Worm (Caenorhabditis elegans) whole organism, L1 larva: ENCODE results near the gene snb-7.

Experiments used
- C04F5.9 ChIP-seq: sonication (generic microtip); optimal IDR thresholded peaks from 2 replicates; lab custom pipeline; 2016; ENCODE audit warnings: missing genetic modification characterization, missing compliant biosample characterization
- C16A3.4 ChIP-seq: fragments of 150-350 bp; optimal IDR thresholded peaks from 2 replicates; lab custom pipeline; 2014; ENCODE audit warnings: missing biosample characterization, missing genetic modification characterization
- C34B4.2 ChIP-seq: sonication (generic microtip); optimal IDR thresholded peaks from 2 replicates; lab custom pipeline; 2017; ENCODE audit warnings: mild to moderate bottlenecking, missing genetic modification characterization, missing compliant biosample characterization
- F16B12.6 ChIP-seq: fragments of 150-350 bp; optimal IDR thresholded peaks from 2 replicates; lab custom pipeline; 2014; ENCODE audit warnings: missing biosample characterization, missing genetic modification characterization
- Y116A8C.19 ChIP-seq: sonication (generic microtip); optimal IDR thresholded peaks from 2 replicates; lab custom pipeline; 2016; ENCODE audit warnings: missing compliant biosample characterization, missing genetic modification characterization, borderline replicate concordance
- aha-1 ChIP-seq: fragments of 150-350 bp; optimal IDR thresholded peaks from 2 replicates; lab custom pipeline; 2014; ENCODE audit warnings: missing biosample characterization, missing genetic modification characterization
- aly-2 ChIP-seq: fragments of 150-350 bp; optimal IDR thresholded peaks from 2 replicates; lab custom pipeline; 2014; ENCODE audit warnings: missing biosample characterization, missing genetic modification characterization
- ama-1 ChIP-seq: fragments of 150-350 bp; optimal IDR thresholded peaks from 2 replicates; lab custom pipeline; 2014
- ceh-63 ChIP-seq: fragments of 200-800 bp; sonication (Bioruptor generic); optimal IDR thresholded peaks from 2 replicates; lab custom pipeline; 2018; ENCODE audit warnings: mild to moderate bottlenecking, missing genetic modification characterization, missing compliant biosample characterization
- ceh-8 ChIP-seq: fragments of 200-800 bp; sonication (Bioruptor generic); optimal IDR thresholded peaks from 2 replicates; lab custom pipeline; 2018; ENCODE audit warnings: mild to moderate bottlenecking, missing genetic modification characterization, moderate library complexity, missing compliant biosample characterization
- ceh-88 ChIP-seq: fragments of 200-800 bp; sonication (Bioruptor generic); IDR thresholded peaks from 2 replicates; pipeline ENCODE4 v1.3.6; 2022; ENCODE audit warnings: missing genetic modification characterization, missing compliant biosample characterization
- ceh-90 ChIP-seq: sonication (generic microtip); optimal IDR thresholded peaks from 2 replicates; lab custom pipeline; 2016; ENCODE audit warnings: missing genetic modification characterization, missing compliant biosample characterization
- ces-1 ChIP-seq: fragments of 150-350 bp; optimal IDR thresholded peaks from 2 replicates; lab custom pipeline; 2014; ENCODE audit warnings: missing biosample characterization, missing genetic modification reagents, missing genetic modification characterization
- dpl-1 ChIP-seq, 3 experiments: fragments of 150-350 bp in 2 of 3; sonication (generic microtip) in 1 of 3; optimal IDR thresholded peaks; 2 replicates each; lab custom pipeline; 2014 to 2017; ENCODE audit warnings: missing biosample characterization in 3 of 3, missing genetic modification characterization in 3 of 3, missing genetic modification reagents in 3 of 3
- dsc-1 ChIP-seq: sonication (generic microtip); optimal IDR thresholded peaks from 2 replicates; lab custom pipeline; 2016; ENCODE audit warnings: mild to moderate bottlenecking, missing genetic modification characterization, missing compliant biosample characterization
- elt-2 ChIP-seq: sonication (generic microtip); optimal IDR thresholded peaks from 2 replicates; lab custom pipeline; 2016; ENCODE audit warnings: missing genetic modification characterization, mild to moderate bottlenecking, inconsistent platforms, missing compliant biosample characterization, missing genetic modification reagents
- elt-3 ChIP-seq, 6 experiments: fragments of 150-350 bp in 1 of 6; sonication (generic microtip); optimal IDR thresholded peaks; 2 replicates each; lab custom pipeline; 2017 to 2018; ENCODE audit warnings: missing biosample characterization in 6 of 6, missing genetic modification characterization in 6 of 6, inconsistent platforms in 1 of 6
- ets-5 ChIP-seq: fragments of 200-800 bp; sonication (Bioruptor generic); IDR thresholded peaks from 2 replicates; pipeline ENCODE4 v1.3.6; 2022; ENCODE audit warnings: missing genetic modification characterization, missing compliant biosample characterization
- fkh-10 ChIP-seq: sonication (generic microtip); optimal IDR thresholded peaks from 2 replicates; lab custom pipeline; 2017; ENCODE audit warnings: missing biosample characterization, missing genetic modification reagents, missing genetic modification characterization
- fkh-4 ChIP-seq: sonication (generic microtip); optimal IDR thresholded peaks from 2 replicates; lab custom pipeline; 2016; ENCODE audit warnings: missing compliant biosample characterization, missing genetic modification characterization, borderline replicate concordance
- fkh-8 ChIP-seq: sonication (generic microtip); optimal IDR thresholded peaks from 2 replicates; lab custom pipeline; 2016; ENCODE audit warnings: mild to moderate bottlenecking, missing genetic modification characterization, missing compliant biosample characterization
- fos-1 ChIP-seq: fragments of 150-350 bp; optimal IDR thresholded peaks from 2 replicates; lab custom pipeline; 2014; ENCODE audit warnings: missing biosample characterization, missing genetic modification characterization
- grh-1 ChIP-seq: fragments of 200-800 bp; sonication (Bioruptor generic); IDR thresholded peaks from 2 replicates; pipeline ENCODE4 v1.3.6; 2022; ENCODE audit warnings: missing genetic modification reagents, missing genetic modification characterization, missing compliant biosample characterization
- hlh-17 ChIP-seq: fragments of 200-800 bp; sonication (Bioruptor generic); optimal IDR thresholded peaks from 2 replicates; lab custom pipeline; 2018; ENCODE audit warnings: missing genetic modification characterization, mild to moderate bottlenecking, missing compliant biosample characterization, moderate library complexity, borderline replicate concordance
- hlh-4 ChIP-seq: sonication (generic microtip); optimal IDR thresholded peaks from 2 replicates; lab custom pipeline; 2016; ENCODE audit warnings: mild to moderate bottlenecking, missing genetic modification characterization, missing compliant biosample characterization
- jun-1 ChIP-seq: fragments of 150-350 bp; optimal IDR thresholded peaks from 2 replicates; lab custom pipeline; 2014; ENCODE audit warnings: missing biosample characterization, missing genetic modification reagents, missing genetic modification characterization
- lin-35 ChIP-seq, 2 experiments: fragments of 150-350 bp; optimal IDR thresholded peaks; 2 replicates each; lab custom pipeline; 2014; ENCODE audit warnings: missing biosample characterization in 2 of 2, missing genetic modification characterization in 2 of 2, missing genetic modification reagents in 2 of 2
- lin-39 ChIP-seq: fragments of 150-350 bp; optimal IDR thresholded peaks from 2 replicates; lab custom pipeline; 2014; ENCODE audit warnings: missing biosample characterization, missing genetic modification reagents, missing genetic modification characterization
- lir-3 ChIP-seq: sonication (generic microtip); optimal IDR thresholded peaks from 2 replicates; lab custom pipeline; 2016; ENCODE audit warnings: mild to moderate bottlenecking, missing genetic modification characterization, moderate library complexity, missing compliant biosample characterization; ENCODE audit not compliant: poor library complexity
- lsy-2 ChIP-seq, 2 experiments: fragments of 150-350 bp; optimal IDR thresholded peaks; 2 replicates each; lab custom pipeline; 2014; ENCODE audit warnings: missing biosample characterization in 2 of 2, missing genetic modification characterization in 2 of 2
- mab-9 ChIP-seq: fragments of 200-800 bp; sonication (Bioruptor generic); IDR thresholded peaks from 2 replicates; pipeline ENCODE4 v1.3.6; 2022; ENCODE audit warnings: missing genetic modification reagents, missing genetic modification characterization, missing compliant biosample characterization
- mdl-1 ChIP-seq, 2 experiments: fragments of 150-350 bp; optimal IDR thresholded peaks; 2 replicates each; lab custom pipeline; 2014 to 2017; ENCODE audit warnings: missing biosample characterization in 2 of 2, missing genetic modification characterization in 2 of 2, inconsistent platforms in 1 of 2
- mef-2 ChIP-seq: fragments of 150-350 bp; optimal IDR thresholded peaks from 2 replicates; lab custom pipeline; 2014; ENCODE audit warnings: missing biosample characterization, missing genetic modification characterization
- mep-1 ChIP-seq: fragments of 150-350 bp; optimal IDR thresholded peaks from 2 replicates; lab custom pipeline; 2014; ENCODE audit warnings: missing biosample characterization, missing genetic modification characterization
- nhr-11 ChIP-seq: fragments of 150-350 bp; optimal IDR thresholded peaks from 2 replicates; lab custom pipeline; 2014; ENCODE audit warnings: missing biosample characterization, missing genetic modification characterization
- nhr-20 ChIP-seq: sonication (generic microtip); optimal IDR thresholded peaks from 2 replicates; lab custom pipeline; 2016; ENCODE audit warnings: mild to moderate bottlenecking, missing genetic modification characterization, missing compliant biosample characterization
- nhr-237 ChIP-seq: fragments of 150-350 bp; optimal IDR thresholded peaks from 2 replicates; lab custom pipeline; 2014; ENCODE audit warnings: missing biosample characterization, missing genetic modification characterization
- nhr-47 ChIP-seq: sonication (generic microtip); optimal IDR thresholded peaks from 2 replicates; lab custom pipeline; 2016; ENCODE audit warnings: mild to moderate bottlenecking, missing genetic modification characterization, moderate library complexity, missing compliant biosample characterization
- nhr-76 ChIP-seq: sonication (generic microtip); optimal IDR thresholded peaks from 2 replicates; lab custom pipeline; 2017; ENCODE audit warnings: missing biosample characterization, missing genetic modification characterization
- nhr-90 ChIP-seq: sonication (generic microtip); optimal IDR thresholded peaks from 2 replicates; lab custom pipeline; 2016; ENCODE audit warnings: mild to moderate bottlenecking, missing genetic modification characterization, missing compliant biosample characterization; ENCODE audit not compliant: poor library complexity
- pqm-1 ChIP-seq: sonication (generic microtip); optimal IDR thresholded peaks from 3 replicates; lab custom pipeline; 2017; ENCODE audit warnings: missing biosample characterization, missing genetic modification characterization
- rnt-1 ChIP-seq: sonication (generic microtip); optimal IDR thresholded peaks from 2 replicates; lab custom pipeline; 2016; ENCODE audit warnings: mild to moderate bottlenecking, missing genetic modification characterization, moderate library complexity, missing compliant biosample characterization
- skn-1 ChIP-seq: fragments of 150-350 bp; optimal IDR thresholded peaks from 2 replicates; lab custom pipeline; 2014; ENCODE audit warnings: missing biosample characterization, missing genetic modification characterization
- snpc-4 ChIP-seq: fragments of 150-350 bp; optimal IDR thresholded peaks from 2 replicates; lab custom pipeline; 2014; ENCODE audit warnings: missing biosample characterization, missing genetic modification characterization
- sox-4 ChIP-seq: sonication (generic microtip); optimal IDR thresholded peaks from 2 replicates; lab custom pipeline; 2016; ENCODE audit warnings: missing genetic modification characterization, missing compliant biosample characterization
- sptf-1 ChIP-seq: fragments of 150-350 bp; optimal IDR thresholded peaks from 2 replicates; lab custom pipeline; 2014; ENCODE audit warnings: missing biosample characterization, missing genetic modification characterization
- sup-37 ChIP-seq: fragments of 200-800 bp; sonication (Bioruptor generic); optimal IDR thresholded peaks from 2 replicates; lab custom pipeline; 2018; ENCODE audit warnings: mild to moderate bottlenecking, missing genetic modification characterization, missing compliant biosample characterization
- tbx-2 ChIP-seq: sonication (generic microtip); optimal IDR thresholded peaks from 2 replicates; lab custom pipeline; 2016; ENCODE audit warnings: missing genetic modification characterization, missing compliant biosample characterization
- unc-30 ChIP-seq: sonication (generic microtip); optimal IDR thresholded peaks from 2 replicates; lab custom pipeline; 2017; ENCODE audit warnings: missing biosample characterization, missing genetic modification characterization
- unc-98 ChIP-seq: fragments of 200-800 bp; sonication (Bioruptor generic); IDR thresholded peaks from 2 replicates; pipeline ENCODE4 v1.3.6; 2022; ENCODE audit warnings: missing genetic modification characterization, missing compliant biosample characterization
- vab-15 ChIP-seq: sonication (generic microtip); optimal IDR thresholded peaks from 2 replicates; lab custom pipeline; 2017; ENCODE audit warnings: missing genotype, mild to moderate bottlenecking, missing genetic modification characterization, missing compliant biosample characterization
- xbp-1 ChIP-seq: sonication (generic microtip); optimal IDR thresholded peaks from 2 replicates; lab custom pipeline; 2016; ENCODE audit warnings: missing genetic modification characterization, missing compliant biosample characterization
- zip-4 ChIP-seq: fragments of 200-800 bp; sonication (Bioruptor generic); optimal IDR thresholded peaks from 2 replicates; lab custom pipeline; 2018; ENCODE audit warnings: mild to moderate bottlenecking, missing genetic modification characterization, moderate library complexity, missing compliant biosample characterization
- ztf-4 ChIP-seq: fragments of 150-350 bp; optimal IDR thresholded peaks from 2 replicates; lab custom pipeline; 2014; ENCODE audit warnings: missing biosample characterization, missing genetic modification characterization

The snb-7 gene

DNA sequence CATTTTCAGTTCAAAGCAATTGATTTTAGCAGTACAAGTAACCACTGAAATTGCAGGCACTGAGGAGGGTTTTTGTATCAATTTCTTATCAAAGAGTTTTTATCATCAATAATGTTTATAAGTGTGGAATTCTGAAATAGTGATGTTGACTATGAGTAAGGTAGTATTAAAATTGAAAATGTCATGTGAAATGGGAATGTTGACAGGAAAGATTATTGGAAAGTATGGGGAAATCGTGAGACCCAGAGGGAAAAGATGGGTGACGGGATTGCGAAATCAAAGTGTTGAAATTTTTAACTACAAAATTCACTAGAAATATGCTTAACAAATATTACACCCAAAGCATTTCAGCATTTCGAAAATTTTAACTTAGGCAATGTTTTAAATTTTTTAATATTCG, 33.5 kb upstream of the snb-7 start, which contains the start of gene F53B2.8 (continued):
- TF ChIP-seq fkh-4 (tag; lab: Kevin White, UChicago) (no peak), C16A3.4 (tag; lab: Kevin White, UChicago) (no peak), nhr-11 (tag; lab: Kevin White, UChicago) (no peak), vab-15 (tag; lab: Kevin White, UChicago) (no peak), ceh-88 (GFP tag; lab: Robert Waterston, UW) (no peak), lsy-2 (tag; optimal IDR thresholded peaks at IDR 0.05; lab: Kevin White, UChicago) (peak in 1 of 2 experiments; percentile 3), nhr-76 (no peak), lin-39 (tag; lab: Kevin White, UChicago) (no peak), jun-1 (tag; lab: Kevin White, UChicago) (no peak), mef-2 (tag; lab: Kevin White, UChicago) (no peak), ces-1 (GFP tag; lab: Kevin White, UChicago) (no peak), xbp-1 (tag; lab: Kevin White, UChicago) (no peak), ceh-90 (tag; lab: Kevin White, UChicago) (no peak), dpl-1 (GFP tag; optimal IDR thresholded peaks at IDR 0.05; lab: Kevin White, UChicago) (peak in 2 of 3 experiments; percentile 13 to 21), ztf-4 (no peak), hlh-17 (GFP tag; lab: Kevin White, UChicago) (no peak), hlh-4 (no peak), zip-4 (GFP tag; lab: Kevin White, UChicago) (peak; percentile 86), ceh-63 (no peak), aly-2 (tag; lab: Kevin White, UChicago) (no peak), mab-9 (GFP tag; lab: Robert Waterston, UW) (no peak), nhr-20 (tag; lab: Kevin White, UChicago) (peak; percentile 59), dsc-1 (tag; lab: Kevin White, UChicago) (no peak), pqm-1 (tag; lab: Kevin White, UChicago) (peak; percentile 33), mdl-1 (tag; optimal IDR thresholded peaks at IDR 0.05; lab: Kevin White, UChicago) (no peak), mep-1 (tag; lab: Kevin White, UChicago) (no peak), fkh-8 (no peak), sox-4 (tag; lab: Kevin White, UChicago) (no peak), rnt-1 (tag; lab: Kevin White, UChicago) (no peak), Y116A8C.19 (tag; lab: Kevin White, UChicago) (no peak), ceh-8 (no peak), fkh-10 (GFP tag; lab: Kevin White, UChicago) (no peak), elt-3 (tag; optimal IDR thresholded peaks at IDR 0.05; lab: Kevin White, UChicago) (peak in 2 of 6 experiments; percentile 1 to 64), fos-1 (tag; lab: Kevin White, UChicago) (no peak), elt-2 (tag; lab: Kevin White, UChicago) (peak; percentile 84), ets-5 (GFP tag; lab: Robert Waterston, UW) (no peak), ama-1 (no peak), nhr-90 (tag; lab: Kevin White, UChicago) (peak; percentile 7), unc-98 (no peak), C34B4.2 (tag; lab: Kevin White, UChicago) (no peak), nhr-237 (tag; lab: Kevin White, UChicago) (no peak), nhr-47 (tag; lab: Kevin White, UChicago) (no peak), unc-30 (tag; lab: Kevin White, UChicago) (no peak), C04F5.9 (tag; lab: Kevin White, UChicago) (no peak), F16B12.6 (no peak), tbx-2 (tag; lab: Kevin White, UChicago) (no peak), sptf-1 (tag; lab: Kevin White, UChicago) (no peak), skn-1 (tag; lab: Kevin White, UChicago) (peak; percentile 63), sup-37 (GFP tag; lab: Kevin White, UChicago) (no peak), grh-1 (GFP tag; lab: Robert Waterston, UW) (no peak), lin-35 (GFP tag; optimal IDR thresholded peaks at IDR 0.05; lab: Kevin White, UChicago) (peak in 1 of 2 experiments; percentile 59), snpc-4 (tag; lab: Kevin White, UChicago) (peak; percentile 21), lir-3 (tag; lab: Kevin White, UChicago) (no peak), aha-1 (tag; lab: Kevin White, UChicago) (no peak)
